Worm (Caenorhabditis elegans): Measurements from ENCODE around the gene F42G2.7.

DNA sequence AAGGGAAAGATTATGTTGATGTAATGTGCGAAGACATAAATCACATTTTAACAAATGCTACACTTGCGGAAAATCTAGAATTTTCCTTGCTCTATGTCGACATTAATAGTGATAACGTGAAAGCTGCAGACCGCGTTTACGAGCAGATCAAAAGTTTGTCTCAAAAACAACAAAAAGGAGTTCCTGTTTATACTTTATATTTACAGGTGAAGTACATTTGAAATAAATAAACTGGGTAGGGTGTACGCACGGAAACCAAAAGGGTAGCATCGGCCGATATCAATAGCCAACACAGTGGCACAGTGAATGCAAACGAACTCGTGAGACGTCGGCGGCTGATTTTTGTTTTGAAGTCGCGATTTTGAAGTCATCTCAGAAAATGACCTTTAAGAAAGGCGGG is 4.5 kb downstream of the F42G2.7 start:
- TF ChIP-seq cnd-1 (tag; optimal IDR thresholded peaks at IDR 0.05) (no peak), snpc-4 (tag; optimal IDR thresholded peaks at IDR 0.05) (no peak), mls-2 (tag; optimal IDR thresholded peaks at IDR 0.05) (no peak), unc-120 (tag; optimal IDR thresholded peaks at IDR 0.05; ENCODE audit: poor library complexity, severe bottlenecking) (no peak), ztf-11 (tag; optimal IDR thresholded peaks at IDR 0.05) (no peak), mep-1 (tag; optimal IDR thresholded peaks at IDR 0.05) (no peak)
